Fruit fly (Drosophila melanogaster): ENCODE measurements around the gene Akap200.

Gene Akap200

DNA sequence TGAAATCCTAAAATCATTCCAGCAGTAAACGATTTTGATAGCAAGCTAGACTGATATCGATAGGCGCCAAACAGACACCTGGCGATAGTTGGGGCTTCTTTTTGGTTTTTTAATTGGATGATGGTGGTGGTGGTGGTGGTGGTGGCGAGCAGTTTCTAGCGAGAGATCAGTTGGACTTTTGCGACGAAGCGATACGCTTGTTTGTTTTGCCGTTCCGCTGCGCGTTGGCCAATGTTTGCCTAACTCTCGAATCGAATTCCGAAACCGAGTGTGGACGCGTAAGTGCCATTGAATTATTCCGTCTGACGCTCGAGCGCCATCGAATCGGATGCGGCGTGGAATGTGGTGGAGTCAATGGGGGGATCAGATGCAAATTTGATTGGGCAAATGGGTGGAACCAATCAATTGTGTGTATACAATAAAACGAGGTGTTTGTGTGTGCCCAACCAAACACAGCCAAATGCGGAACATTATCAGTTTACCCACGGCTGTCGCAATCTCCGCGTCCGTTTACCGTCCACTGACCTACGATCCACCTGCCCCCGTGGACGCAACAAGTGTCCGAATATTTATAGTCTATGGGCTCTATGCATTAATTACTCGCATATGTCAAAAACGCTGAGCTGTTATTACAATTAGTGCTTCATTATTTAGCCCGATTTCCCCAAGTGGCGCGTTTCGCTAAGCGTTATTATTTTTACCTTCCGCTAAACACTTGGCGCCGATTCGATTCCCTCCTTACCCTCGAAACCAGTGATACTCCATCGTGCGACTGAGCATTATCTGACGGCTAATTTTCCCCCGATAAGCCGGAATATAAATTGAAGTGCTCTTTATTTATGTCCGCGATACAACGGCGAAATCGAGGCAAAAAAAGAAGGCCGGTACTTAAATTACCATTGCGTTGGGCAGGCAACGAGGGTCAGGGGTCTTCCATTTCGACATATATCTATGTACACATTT lies 44.8 kb upstream of the Akap200 start, which contains the start of gene CG17292 (continued):
- TF ChIP-seq CG3847 (GFP tag; IDR thresholded peaks at IDR 0.05) (peak; percentile 61), Sox100B (GFP tag; optimal IDR thresholded peaks at IDR 0.05) (peak; percentile 5), CG5953 (GFP tag; IDR thresholded peaks at IDR 0.05) (peak; percentile 43; the same call in 1 of the 2 replicates), fd64A (GFP tag; optimal IDR thresholded peaks at IDR 0.05) (no peak), CG5245 (GFP tag; optimal IDR thresholded peaks at IDR 0.05) (no peak), CG34224 (GFP tag; IDR thresholded peaks at IDR 0.05; ENCODE audit: partially characterized antibody) (peak; percentile 88), CG9817 (tag; optimal IDR thresholded peaks at IDR 0.05) (peak; percentile 17), CG11560 (tag; IDR thresholded peaks at IDR 0.05) (no peak), knrl (GFP tag; IDR thresholded peaks at IDR 0.05; ENCODE audit: partially characterized antibody) (peak; percentile 91), CG7372 (GFP tag; IDR thresholded peaks at IDR 0.05) (peak; percentile 43; the same call in 1 of the 2 replicates), CG7928 (GFP tag; optimal IDR thresholded peaks at IDR 0.05) (peak; percentile 28), CG9797 (GFP tag; optimal IDR thresholded peaks at IDR 0.05) (peak; percentile 13), MBD-R2 (GFP tag; IDR thresholded peaks at IDR 0.05) (peak; percentile 67), CG6683 (GFP tag; optimal IDR thresholded peaks at IDR 0.05) (no peak), CG13894 (tag; optimal IDR thresholded peaks at IDR 0.05) (peak; percentile 62), CG1647 (GFP tag; optimal IDR thresholded peaks at IDR 0.05) (peak; percentile 28), CG9437 (GFP tag; optimal IDR thresholded peaks at IDR 0.05) (no peak), CG6854 (GFP tag; optimal IDR thresholded peaks at IDR 0.05) (no peak), grn (GFP tag; optimal IDR thresholded peaks at IDR 0.05) (peak; percentile 17), yki (optimal IDR thresholded peaks at IDR 0.05) (no peak), slou (GFP tag; optimal IDR thresholded peaks at IDR 0.05) (no peak), nau (GFP tag; optimal IDR thresholded peaks at IDR 0.05) (peak; percentile 76), CG10147 (GFP tag; optimal IDR thresholded peaks at IDR 0.05) (peak; percentile 36), jing (GFP tag; optimal IDR thresholded peaks at IDR 0.05) (no peak), CG15269 (tag; optimal IDR thresholded peaks at IDR 0.05) (peak; percentile 63), Atf6 (GFP tag; IDR thresholded peaks at IDR 0.05) (peak; percentile 86), CG16779 (GFP tag; IDR thresholded peaks at IDR 0.05) (peak; percentile 84), Ravus (GFP tag; IDR thresholded peaks at IDR 0.05) (no peak), lov (optimal IDR thresholded peaks at IDR 0.05) (no peak), lov (GFP tag; IDR thresholded peaks at IDR 0.05) (0 out of 3 replicates have a peak, but pooled peaks have one; percentile 55), en (GFP tag; optimal IDR thresholded peaks at IDR 0.05) (no peak), dan (GFP tag; IDR thresholded peaks at IDR 0.05) (no peak), pros (GFP tag; optimal IDR thresholded peaks at IDR 0.05) (no peak), grau (tag; optimal IDR thresholded peaks at IDR 0.05) (peak; percentile 39), pfk (GFP tag; optimal IDR thresholded peaks at IDR 0.05) (peak; percentile 6), az2 (GFP tag; optimal IDR thresholded peaks at IDR 0.05) (no peak), croc (GFP tag; conservative IDR thresholded peaks at IDR 0.05) (no peak), CG7271 (tag; optimal IDR thresholded peaks at IDR 0.05) (no peak), bab2 (GFP tag; optimal IDR thresholded peaks at IDR 0.05) (no peak), CG10366 (GFP tag; IDR thresholded peaks at IDR 0.05) (peak; percentile 43; the same call in 1 of the 2 replicates), CG31388 (GFP tag; optimal IDR thresholded peaks at IDR 0.05) (no peak), D19A (tag; optimal IDR thresholded peaks at IDR 0.05) (peak; percentile 22), CG30403 (GFP tag; optimal IDR thresholded peaks at IDR 0.05) (no peak), zen2 (GFP tag; IDR thresholded peaks at IDR 0.05; ENCODE audit: partially characterized antibody) (peak; percentile 82), emc (GFP tag; optimal IDR thresholded peaks at IDR 0.05) (no peak), CG11504 (tag; optimal IDR thresholded peaks at IDR 0.05) (peak; percentile 25), NC2β (GFP tag; optimal IDR thresholded peaks at IDR 0.05) (peak; percentile 32), gro (GFP tag; optimal IDR thresholded peaks at IDR 0.05) (peak; percentile 71), CG17186 (GFP tag; optimal IDR thresholded peaks at IDR 0.05) (peak; percentile 11)

Data from whole organism, embryonic.